Fruit fly (Drosophila melanogaster) whole organism, adult: ENCODE data around the gene PAN3.

Source experiments
- CG11617 ChIP-seq: fragments of 200-800 bp; sonication (Bioruptor generic); optimal IDR thresholded peaks from 2 replicates; lab custom pipeline; 2017; ENCODE audit warnings: mild to moderate bottlenecking, missing biosample characterization, missing genetic modification reagents, missing genetic modification characterization
- CG7045 ChIP-seq: fragments of 200-800 bp; sonication (Bioruptor generic); optimal IDR thresholded peaks from 2 replicates; lab custom pipeline; 2017; ENCODE audit warnings: missing biosample characterization, mild to moderate bottlenecking, missing genetic modification characterization
- CG7101 ChIP-seq: fragments of 200-800 bp; sonication (Bioruptor generic); optimal IDR thresholded peaks from 2 replicates; lab custom pipeline; 2018; ENCODE audit warnings: missing biosample characterization, mild to moderate bottlenecking, missing genetic modification characterization, moderate library complexity
- Hr96 ChIP-seq: fragments of 200-800 bp; sonication (Bioruptor generic); optimal IDR thresholded peaks from 2 replicates; lab custom pipeline; 2016; ENCODE audit warnings: missing biosample characterization, missing genetic modification characterization
- Mnt ChIP-seq: fragments of 200-800 bp; sonication (Bioruptor generic); optimal IDR thresholded peaks from 2 replicates; lab custom pipeline; 2016; ENCODE audit warnings: missing biosample characterization, mild to moderate bottlenecking, missing genetic modification characterization
- cnc ChIP-seq, 2 experiments: fragments of >200 bp; optimal IDR thresholded peaks; 2 replicates each; lab custom pipeline; 2017
- kay ChIP-seq: fragments of 200-800 bp; sonication (Bioruptor generic); peaks from one replicate; lab custom pipeline; 2016; ENCODE audit warnings: missing biosample characterization, missing genetic modification characterization, borderline replicate concordance
- toe ChIP-seq: fragments of 200-800 bp; sonication (Bioruptor generic); optimal IDR thresholded peaks from 2 replicates; lab custom pipeline; 2016; ENCODE audit warnings: missing biosample characterization, missing genetic modification characterization

dm6 chr3L:3089012-3089411, 18.1 kb downstream of the PAN3 start:
- TF ChIP-seq Mnt (GFP tag; lab: Kevin White, UChicago) (no peak), CG11617 (no peak), toe (GFP tag; lab: Kevin White, UChicago) (no peak), CG7045 (GFP tag; lab: Kevin White, UChicago) (no peak), CG7101 (tag; lab: Kevin White, UChicago) (no peak), kay (GFP tag; lab: Kevin White, UChicago) (peak; percentile 87), cnc (optimal IDR thresholded peaks at IDR 0.05; lab: Kevin White, UChicago) (no peak), Hr96 (GFP tag; lab: Kevin White, UChicago) (no peak)
